Fruit fly (Drosophila melanogaster) whole organism, wandering third instar larva: ENCODE measurements around the gene RfC3.

Experiments
- Abd-B ChIP-seq: fragments of >200 bp; optimal IDR thresholded peaks from 2 replicates; lab custom pipeline; 2017; ENCODE audit warnings: missing biosample characterization, missing genetic modification characterization
- CG32264 ChIP-seq: fragments of 200-800 bp; sonication (Bioruptor generic); optimal IDR thresholded peaks from 2 replicates; lab custom pipeline; 2016; ENCODE audit warnings: missing biosample characterization, missing genetic modification characterization
- CG9705 ChIP-seq: fragments of 200-800 bp; sonication (Bioruptor generic); optimal IDR thresholded peaks from 2 replicates; lab custom pipeline; 2018; ENCODE audit warnings: missing biosample characterization, mild to moderate bottlenecking, missing genetic modification characterization
- CrebA ChIP-seq: fragments of 200-800 bp; sonication (Bioruptor generic); optimal IDR thresholded peaks from 2 replicates; lab custom pipeline; 2016; ENCODE audit warnings: missing biosample characterization, mild to moderate bottlenecking, missing genetic modification characterization, borderline replicate concordance
- Dfd ChIP-seq: fragments of >200 bp; optimal IDR thresholded peaks from 2 replicates; lab custom pipeline; 2017; ENCODE audit warnings: missing biosample characterization, missing genetic modification characterization
- Dif ChIP-seq: fragments of 200-275, 200-300 bp; sonication (Bioruptor generic); optimal IDR thresholded peaks from 2 replicates; lab custom pipeline; 2018; ENCODE audit warnings: missing biosample characterization, missing genetic modification characterization; ENCODE audit not compliant: partially characterized antibody
- GATAd ChIP-seq: sonication (Bioruptor generic); optimal IDR thresholded peaks from 2 replicates; lab custom pipeline; 2016; ENCODE audit warnings: missing biosample characterization, missing genetic modification characterization
- HLH106 ChIP-seq: fragments of 200-800 bp; optimal IDR thresholded peaks from 3 replicates; lab custom pipeline; 2019; ENCODE audit warnings: missing biosample characterization, mild to moderate bottlenecking, missing genetic modification characterization, moderate library complexity
- Hnf4 ChIP-seq: fragments of 200-800 bp; sonication (Bioruptor generic); optimal IDR thresholded peaks from 2 replicates; lab custom pipeline; 2016; ENCODE audit warnings: missing biosample characterization, mild to moderate bottlenecking, missing genetic modification characterization
- Hr78 ChIP-seq: fragments of >200 bp; optimal IDR thresholded peaks from 2 replicates; lab custom pipeline; 2017; ENCODE audit warnings: missing biosample characterization, missing genetic modification characterization
- Hr83 ChIP-seq: fragments of 200-300 bp; sonication (Bioruptor generic); optimal IDR thresholded peaks from 2 replicates; lab custom pipeline; 2016; ENCODE audit warnings: missing biosample characterization, mild to moderate bottlenecking, missing genetic modification characterization, moderate library complexity; ENCODE audit not compliant: poor library complexity, severe bottlenecking
- Jra ChIP-seq: sonication (Bioruptor generic); optimal IDR thresholded peaks from 2 replicates; lab custom pipeline; 2016; ENCODE audit warnings: missing biosample characterization, missing genetic modification characterization
- Mio ChIP-seq: sonication (Bioruptor generic); optimal IDR thresholded peaks from 2 replicates; lab custom pipeline; 2016; ENCODE audit warnings: missing biosample characterization, missing genetic modification characterization
- Myc ChIP-seq: fragments of >200 bp; optimal IDR thresholded peaks from 2 replicates; lab custom pipeline; 2017
- N ChIP-seq: fragments of >200 bp; optimal IDR thresholded peaks from 2 replicates; lab custom pipeline; 2018; ENCODE audit warnings: missing biosample characterization, missing external identifiers, missing genetic modification characterization
- OdsH ChIP-seq: fragments of 200-800 bp; sonication (Bioruptor generic); optimal IDR thresholded peaks from 2 replicates; lab custom pipeline; 2016; ENCODE audit warnings: missing biosample characterization, mild to moderate bottlenecking, missing genetic modification characterization
- Sp1 ChIP-seq: fragments of 200-800 bp; sonication (Bioruptor generic); optimal IDR thresholded peaks from 3 replicates; lab custom pipeline; 2019; ENCODE audit warnings: missing biosample characterization, mild to moderate bottlenecking, missing genetic modification characterization, moderate library complexity
- Vsx2 ChIP-seq: fragments of 200-300, 225-300 bp; sonication (Bioruptor generic); optimal IDR thresholded peaks from 2 replicates; lab custom pipeline; 2018; ENCODE audit warnings: missing biosample characterization, missing genetic modification characterization; ENCODE audit not compliant: partially characterized antibody
- br ChIP-seq: fragments of 200-800 bp; sonication (Bioruptor generic); optimal IDR thresholded peaks from 2 replicates; lab custom pipeline; 2016; ENCODE audit warnings: missing biosample characterization, missing genetic modification characterization
- brk ChIP-seq: fragments of 200-800 bp; sonication (Bioruptor generic); optimal IDR thresholded peaks from 2 replicates; lab custom pipeline; 2016; ENCODE audit warnings: missing biosample characterization, mild to moderate bottlenecking, missing genetic modification characterization
- dmrt93B ChIP-seq: fragments of 200-800 bp; sonication (Bioruptor generic); optimal IDR thresholded peaks from 2 replicates; lab custom pipeline; 2018; ENCODE audit warnings: missing biosample characterization, mild to moderate bottlenecking, missing genetic modification characterization
- dsf ChIP-seq: sonication (Bioruptor generic); optimal IDR thresholded peaks from 2 replicates; lab custom pipeline; 2016; ENCODE audit warnings: missing biosample characterization, missing genetic modification characterization, borderline replicate concordance
- ey ChIP-seq: fragments of 200-800 bp; sonication (Bioruptor generic); optimal IDR thresholded peaks from 2 replicates; lab custom pipeline; 2016; ENCODE audit warnings: missing biosample characterization, missing genetic modification characterization
- foxo ChIP-seq, 2 experiments: fragments of 200-800 bp; sonication (Bioruptor generic); optimal IDR thresholded peaks; 2 replicates in 1 of 2; 3 replicates in 1 of 2; lab custom pipeline; 2016 to 2017; ENCODE audit warnings: missing biosample characterization in 2 of 2, missing genetic modification characterization in 2 of 2
- fru ChIP-seq: fragments of 200-800 bp; sonication (Bioruptor generic); optimal IDR thresholded peaks from 3 replicates; lab custom pipeline; 2016; ENCODE audit warnings: missing biosample characterization, mild to moderate bottlenecking, missing genetic modification characterization
- h ChIP-seq: fragments of 200-800 bp; sonication (Bioruptor generic); optimal IDR thresholded peaks from 3 replicates; lab custom pipeline; 2016; ENCODE audit warnings: missing biosample characterization, mild to moderate bottlenecking, missing genetic modification characterization
- lola ChIP-seq: fragments of >200 bp; optimal IDR thresholded peaks from 2 replicates; lab custom pipeline; 2017; ENCODE audit warnings: missing biosample characterization, missing genetic modification characterization
- pan ChIP-seq: fragments of >200 bp; optimal IDR thresholded peaks from 2 replicates; lab custom pipeline; 2017
- psq ChIP-seq: fragments of 200-800 bp; sonication (Bioruptor generic); optimal IDR thresholded peaks from 3 replicates; lab custom pipeline; 2017; ENCODE audit warnings: missing biosample characterization, mild to moderate bottlenecking, missing genetic modification characterization, moderate library complexity
- rgr ChIP-seq: fragments of 200-800 bp; sonication (Bioruptor generic); optimal IDR thresholded peaks from 3 replicates; lab custom pipeline; 2016; ENCODE audit warnings: missing biosample characterization, mild to moderate bottlenecking, missing genetic modification characterization
- sage ChIP-seq: fragments of 200-800 bp; sonication (Bioruptor generic); optimal IDR thresholded peaks from 2 replicates; lab custom pipeline; 2016; ENCODE audit warnings: missing biosample characterization, mild to moderate bottlenecking, missing genetic modification characterization
- sv ChIP-seq: fragments of 200-800 bp; sonication (Bioruptor generic); optimal IDR thresholded peaks from 3 replicates; lab custom pipeline; 2016; ENCODE audit warnings: missing biosample characterization, missing genetic modification characterization
- tai ChIP-seq: sonication (Bioruptor generic); optimal IDR thresholded peaks from 2 replicates; lab custom pipeline; 2016; ENCODE audit warnings: missing biosample characterization, missing genetic modification characterization
- usp ChIP-seq: fragments of >200 bp; optimal IDR thresholded peaks from 2 replicates; lab custom pipeline; 2017; ENCODE audit warnings: missing biosample characterization, missing genetic modification characterization
- woc ChIP-seq: sonication (Bioruptor generic); optimal IDR thresholded peaks from 2 replicates; lab custom pipeline; 2016; ENCODE audit warnings: missing biosample characterization, mild to moderate bottlenecking, missing genetic modification characterization

The RfC3 gene

dm6 chr2L:10396877-10397587 lies 22.0 kb upstream of the RfC3 start:
- no peak for TF ChIP-seq Abd-B (GFP tag; lab: Kevin White, UChicago)
- TF ChIP-seq OdsH, result no peak
- TF ChIP-seq Jra (GFP tag; lab: Kevin White, UChicago), result peak; percentile 36
- no peak for TF ChIP-seq Dfd (GFP tag; lab: Kevin White, UChicago)
- TF ChIP-seq tai, result peak; percentile 4
- no peak for TF ChIP-seq sv
- no peak for TF ChIP-seq brk (GFP tag; lab: Kevin White, UChicago)
- no peak for TF ChIP-seq Dif (GFP tag; lab: Kevin White, UChicago)
- TF ChIP-seq h (GFP tag; lab: Kevin White, UChicago), result no peak
- TF ChIP-seq CrebA (GFP tag; lab: Kevin White, UChicago), result no peak
- TF ChIP-seq Hnf4 (GFP tag; lab: Kevin White, UChicago), result no peak
- no peak for TF ChIP-seq Vsx2
- TF ChIP-seq lola (GFP tag; lab: Kevin White, UChicago), result no peak

dm6 chr2L:10403803-10404315 lies 15.1 kb upstream of the RfC3 start:
- TF ChIP-seq lola (GFP tag; lab: Kevin White, UChicago) (no peak), Hr78 (GFP tag; lab: Kevin White, UChicago) (no peak), rgr (no peak), tai (no peak), CG32264 (GFP tag; lab: Kevin White, UChicago) (no peak), Vsx2 (no peak), Myc (peak; percentile 7), woc (peak; percentile 40), Jra (GFP tag; lab: Kevin White, UChicago) (no peak), N (GFP tag; lab: Kevin White, UChicago) (no peak), ey (no peak), br (GFP tag; lab: Kevin White, UChicago) (no peak), Sp1 (no peak), Mio (GFP tag; lab: Kevin White, UChicago) (no peak), Hnf4 (GFP tag; lab: Kevin White, UChicago) (no peak), dsf (GFP tag; lab: Kevin White, UChicago) (no peak), Dif (GFP tag; lab: Kevin White, UChicago) (no peak)

- TF ChIP-seq usp (GFP tag; lab: Kevin White, UChicago) (no peak), woc (peak; percentile 7), Vsx2 (no peak)
Observed at dm6 chr2L:10405008-10405654, 13.9 kb upstream of the RfC3 start, which contains the start of the genes CG17768, LSm-4 and Ir31a. TSS of gene CG17768 (minus strand) at chr2L:10405203. TSS of gene LSm-4 (minus strand) at chr2L:10405203. TSS of gene Ir31a (plus strand) at chr2L:10405565.

dm6 chr2L:10408122-10408576 lies 10.8 kb upstream of the RfC3 start, which contains the start of the genes Ip259 and RpS27A:
TSS of gene Ip259 (plus strand) at chr2L:10408352.
TSS of gene RpS27A (plus strand) at chr2L:10408352.
- peak in 1 of 2 experiments; percentile 2 for TF ChIP-seq foxo (GFP tag; optimal IDR thresholded peaks at IDR 0.05; lab: Kevin White, UChicago)
- TF ChIP-seq brk (GFP tag; lab: Kevin White, UChicago), result peak; percentile 22
- peak; percentile 39 for TF ChIP-seq Dif (GFP tag; lab: Kevin White, UChicago)
- TF ChIP-seq OdsH, result peak; percentile 62
- no peak for TF ChIP-seq dmrt93B (GFP tag; lab: Kevin White, UChicago)
- TF ChIP-seq Hr83 (GFP tag; lab: Kevin White, UChicago), result peak; percentile 86
- peak; percentile 79 for TF ChIP-seq Sp1
- no peak for TF ChIP-seq fru (GFP tag; lab: Kevin White, UChicago)
- peak; percentile 38 for TF ChIP-seq psq (GFP tag; lab: Kevin White, UChicago)
- TF ChIP-seq Mio (GFP tag; lab: Kevin White, UChicago), result peak; percentile 24
- no peak for TF ChIP-seq usp (GFP tag; lab: Kevin White, UChicago)
- TF ChIP-seq GATAd (GFP tag; lab: Kevin White, UChicago), result no peak
- peak; percentile 66 for TF ChIP-seq tai
- peak; percentile 84 for TF ChIP-seq woc
- TF ChIP-seq br (GFP tag; lab: Kevin White, UChicago), result no peak
- peak; percentile 81 for TF ChIP-seq CG9705 (GFP tag; lab: Kevin White, UChicago)
- TF ChIP-seq Jra (GFP tag; lab: Kevin White, UChicago), result peak; percentile 38
- peak; percentile 68 for TF ChIP-seq HLH106
- TF ChIP-seq CG32264 (GFP tag; lab: Kevin White, UChicago), result peak; percentile 55
- TF ChIP-seq dsf (GFP tag; lab: Kevin White, UChicago), result peak; percentile 26
- TF ChIP-seq pan, result no peak
- TF ChIP-seq N (GFP tag; lab: Kevin White, UChicago), result peak; percentile 53
- TF ChIP-seq Hnf4 (GFP tag; lab: Kevin White, UChicago), result peak; percentile 64
- TF ChIP-seq Myc, result peak; percentile 70
- peak; percentile 39 for TF ChIP-seq sage
- peak; percentile 37 for TF ChIP-seq ey
- TF ChIP-seq rgr, result peak; percentile 83
- TF ChIP-seq, all 38 proteins: peak for 21
